Worm (Caenorhabditis elegans) whole organism, early embryonic: ENCODE data around the gene git-1.

Experiments used
- B0310.2 ChIP-seq: sonication (generic microtip); optimal IDR thresholded peaks from 2 replicates; lab custom pipeline; 2016; ENCODE audit warnings: mild to moderate bottlenecking, missing genetic modification characterization, missing compliant biosample characterization
- F13C5.2 ChIP-seq: sonication (generic microtip); optimal IDR thresholded peaks from 2 replicates; lab custom pipeline; 2017; ENCODE audit warnings: mild to moderate bottlenecking, missing genetic modification characterization, inconsistent platforms, missing compliant biosample characterization
- ama-1 ChIP-seq: fragments of 150-350 bp; optimal IDR thresholded peaks from 2 replicates; lab custom pipeline; 2014
- ceh-13 ChIP-seq: fragments of 200-800 bp; sonication (Bioruptor generic); optimal IDR thresholded peaks from 2 replicates; lab custom pipeline; 2018; ENCODE audit warnings: mild to moderate bottlenecking, missing genetic modification characterization, missing compliant biosample characterization
- ceh-36 ChIP-seq: sonication (generic microtip); optimal IDR thresholded peaks from 2 replicates; lab custom pipeline; 2016; ENCODE audit warnings: missing genetic modification characterization, inconsistent platforms, missing compliant biosample characterization
- ets-7 ChIP-seq: sonication (generic microtip); optimal IDR thresholded peaks from 2 replicates; lab custom pipeline; 2016; ENCODE audit warnings: missing genotype, missing genetic modification characterization, missing compliant biosample characterization
- flt-1 ChIP-seq: fragments of 200-800 bp; sonication (Bioruptor generic); IDR thresholded peaks from 2 replicates; pipeline ENCODE4 v1.3.6; 2022; ENCODE audit warnings: missing genetic modification characterization, missing compliant biosample characterization
- hmg-4 ChIP-seq: fragments of 200-800 bp; sonication (Bioruptor generic); optimal IDR thresholded peaks from 2 replicates; lab custom pipeline; 2018; ENCODE audit warnings: mild to moderate bottlenecking, missing genetic modification characterization, missing compliant biosample characterization
- hnd-1 ChIP-seq: sonication (generic microtip); optimal IDR thresholded peaks from 2 replicates; lab custom pipeline; 2016; ENCODE audit warnings: missing genetic modification characterization, missing compliant biosample characterization
- pes-1 ChIP-seq: fragments of 200-800 bp; sonication (Bioruptor generic); IDR thresholded peaks from 2 replicates; pipeline ENCODE4 v1.3.6; 2022; ENCODE audit warnings: missing genetic modification reagents, missing genetic modification characterization, missing compliant biosample characterization
- tbx-11 ChIP-seq: fragments of 200-800 bp; sonication (Bioruptor generic); IDR thresholded peaks from 2 replicates; pipeline ENCODE4 v1.3.6; 2022; ENCODE audit warnings: missing genetic modification characterization, missing compliant biosample characterization
- tbx-37 ChIP-seq: fragments of 200-800 bp; sonication (Bioruptor generic); conservative IDR thresholded peaks from 2 replicates; pipeline ENCODE4 v1.3.6; 2022; ENCODE audit warnings: missing genetic modification reagents, missing genetic modification characterization, missing compliant biosample characterization
- tra-4 ChIP-seq: sonication (generic microtip); optimal IDR thresholded peaks from 2 replicates; lab custom pipeline; 2017; ENCODE audit warnings: missing genetic modification characterization, missing compliant biosample characterization

DNA sequence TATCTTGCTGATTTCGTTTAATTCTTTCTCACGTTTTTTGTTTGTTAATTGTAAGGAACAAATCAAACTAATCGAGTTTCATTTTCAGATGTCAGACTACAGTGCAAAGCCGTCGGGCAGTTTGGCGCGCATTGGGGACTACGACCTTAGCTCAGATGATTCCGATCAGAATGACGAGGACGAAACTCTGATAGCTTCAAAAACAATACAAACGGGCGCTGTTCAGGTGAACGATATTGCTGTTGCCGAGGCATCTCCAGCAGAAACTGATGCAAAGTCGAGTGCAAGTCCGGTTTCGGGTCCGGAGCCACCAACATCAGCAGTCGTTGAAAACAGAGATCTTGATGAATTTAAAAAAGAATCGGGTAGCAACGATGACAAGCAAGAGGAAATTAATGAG lies 44.5 kb downstream of the git-1 start, which contains the start of gene bet-2:
- TF ChIP-seq ceh-13 (no peak), tbx-37 (GFP tag; lab: Robert Waterston, UW) (no peak), tra-4 (tag; lab: Kevin White, UChicago) (no peak), ama-1 (no peak), pes-1 (GFP tag; lab: Robert Waterston, UW) (no peak), hmg-4 (no peak), hnd-1 (tag; lab: Kevin White, UChicago) (no peak), flt-1 (GFP tag; lab: Robert Waterston, UW) (no peak), ceh-36 (no peak), B0310.2 (no peak), tbx-11 (no peak), ets-7 (tag; lab: Kevin White, UChicago) (no peak), F13C5.2 (tag; lab: Kevin White, UChicago) (no peak)
